Fruit fly (Drosophila melanogaster): ENCODE data around the gene ATPsynE.

Gene ATPsynE

dm6 chr3R:14373192-14373827 is 46.6 kb downstream of the ATPsynE start (continued):
- peak; percentile 100 for TF ChIP-seq CG11504 (tag; optimal IDR thresholded peaks at IDR 0.05)
- TF ChIP-seq Dfd (GFP tag; optimal IDR thresholded peaks at IDR 0.05), result no peak
- peak; percentile 92 for TF ChIP-seq NK7.1 (GFP tag; optimal IDR thresholded peaks at IDR 0.05)
- TF ChIP-seq HLH4C (GFP tag; IDR thresholded peaks at IDR 0.05; ENCODE audit: partially characterized antibody), result no peak
- peak; percentile 96 for TF ChIP-seq ken (GFP tag; IDR thresholded peaks at IDR 0.05)
- TF ChIP-seq CG13894 (tag; optimal IDR thresholded peaks at IDR 0.05), result no peak
- peak; percentile 95 for TF ChIP-seq Chrac-16 (GFP tag; optimal IDR thresholded peaks at IDR 0.05)
- peak; percentile 94 for TF ChIP-seq CG12659 (GFP tag; optimal IDR thresholded peaks at IDR 0.05)
- TF ChIP-seq slp2 (GFP tag; optimal IDR thresholded peaks at IDR 0.05), result peak; percentile 97
- TF ChIP-seq sens-2 (GFP tag; IDR thresholded peaks at IDR 0.05), result peak; percentile 97
- peak; percentile 95 for TF ChIP-seq CG30431 (GFP tag; optimal IDR thresholded peaks at IDR 0.05)
- peak; percentile 49 for TF ChIP-seq Nf-YC (tag; optimal IDR thresholded peaks at IDR 0.05)
- TF ChIP-seq CG2120 (GFP tag; optimal IDR thresholded peaks at IDR 0.05), result peak; percentile 94
- peak; percentile 78 for TF ChIP-seq CG4730 (GFP tag; IDR thresholded peaks at IDR 0.05)
- peak; percentile 94 for TF ChIP-seq tup (GFP tag; optimal IDR thresholded peaks at IDR 0.05)
- peak; percentile 94 for TF ChIP-seq Atf6 (GFP tag; IDR thresholded peaks at IDR 0.05)
- peak in 1 of 2 experiments; percentile 64 for TF ChIP-seq crp (GFP tag; optimal IDR thresholded peaks at IDR 0.05)
- TF ChIP-seq CG6791 (GFP tag; IDR thresholded peaks at IDR 0.05; ENCODE audit: partially characterized antibody), result no peak
- TF ChIP-seq kay (GFP tag; optimal IDR thresholded peaks at IDR 0.05), result peak; percentile 69
- TF ChIP-seq hkb (optimal IDR thresholded peaks at IDR 0.05), result no peak
- peak; percentile 87 for TF ChIP-seq hkb (GFP tag; IDR thresholded peaks at IDR 0.05)
- TF ChIP-seq peb (GFP tag; IDR thresholded peaks at IDR 0.05), result peak; percentile 82
- TF ChIP-seq H2.0 (GFP tag; IDR thresholded peaks at IDR 0.05), result peak; percentile 96
- TF ChIP-seq CG4328 (GFP tag; optimal IDR thresholded peaks at IDR 0.05), result peak; percentile 33
- peak; percentile 64 for TF ChIP-seq Deaf1 (tag; optimal IDR thresholded peaks at IDR 0.05)
- TF ChIP-seq en (GFP tag; optimal IDR thresholded peaks at IDR 0.05), result peak; percentile 93
- TF ChIP-seq klu (GFP tag; IDR thresholded peaks at IDR 0.05), result peak; percentile 79
- TF ChIP-seq CG11085 (GFP tag; IDR thresholded peaks at IDR 0.05), result peak; percentile 86
- peak; percentile 85 for TF ChIP-seq CG10654 (GFP tag; optimal IDR thresholded peaks at IDR 0.05)
- peak; percentile 92 for TF ChIP-seq grau (tag; optimal IDR thresholded peaks at IDR 0.05)
- TF ChIP-seq CG10565 (GFP tag; optimal IDR thresholded peaks at IDR 0.05), result peak; percentile 67
- TF ChIP-seq luna (GFP tag; optimal IDR thresholded peaks at IDR 0.05), result peak; percentile 89
- TF ChIP-seq twi (tag; optimal IDR thresholded peaks at IDR 0.05), result peak; percentile 83
- no peak for TF ChIP-seq amos (GFP tag; IDR thresholded peaks at IDR 0.05; ENCODE audit: partially characterized antibody)
- TF ChIP-seq CG33213 (GFP tag; optimal IDR thresholded peaks at IDR 0.05), result peak; percentile 74
- no peak for TF ChIP-seq CG7963 (GFP tag; IDR thresholded peaks at IDR 0.05; ENCODE audit: partially characterized antibody)
- peak; percentile 91 for TF ChIP-seq tgo (GFP tag; IDR thresholded peaks at IDR 0.05)
- peak; percentile 94 for TF ChIP-seq CG32767 (GFP tag; IDR thresholded peaks at IDR 0.05)
- TF ChIP-seq CG6813 (GFP tag; optimal IDR thresholded peaks at IDR 0.05), result peak; percentile 61
- peak; percentile 77 for TF ChIP-seq CG12299 (tag; optimal IDR thresholded peaks at IDR 0.05)
- peak; percentile 92 for TF ChIP-seq CG3407 (GFP tag; optimal IDR thresholded peaks at IDR 0.05)
- peak; percentile 78 for TF ChIP-seq CG12071 (GFP tag; optimal IDR thresholded peaks at IDR 0.05)
- TF ChIP-seq CG6689 (GFP tag; IDR thresholded peaks at IDR 0.05), result peak; percentile 88
- peak; percentile 95 for TF ChIP-seq pho (GFP tag; optimal IDR thresholded peaks at IDR 0.05)
- TF ChIP-seq knrl (GFP tag; IDR thresholded peaks at IDR 0.05; ENCODE audit: partially characterized antibody), result no peak
- TF ChIP-seq phol (tag; optimal IDR thresholded peaks at IDR 0.05), result peak; percentile 95
- TF ChIP-seq Hr3 (GFP tag; optimal IDR thresholded peaks at IDR 0.05), result peak; percentile 94
- TF ChIP-seq Hr51 (GFP tag; optimal IDR thresholded peaks at IDR 0.05), result peak; percentile 93 to 96
- TF ChIP-seq Myb (GFP tag; optimal IDR thresholded peaks at IDR 0.05), result peak; percentile 79
- peak; percentile 71 for TF ChIP-seq CG11247 (GFP tag; IDR thresholded peaks at IDR 0.05)
